Fruit fly (Drosophila melanogaster): ENCODE data around the gene CG7208.
A peak's percentile ranks its signal among the peaks of the same experiment; 100 is the strongest.

Gene CG7208

dm6 chr3R:18164052-18164722 lies 21.3 kb downstream of the CG7208 start, which contains the start of the genes CG7218 and Cbp20:
Gene CG7218 (minus strand): TSS chr3R:18164397.
Gene Cbp20 (plus strand): TSS chr3R:18164661.
- TF ChIP-seq jim (GFP tag; optimal IDR thresholded peaks at IDR 0.05), result no peak
- peak; percentile 74 for TF ChIP-seq HLH106 (tag; optimal IDR thresholded peaks at IDR 0.05)
- TF ChIP-seq rgr (GFP tag; optimal IDR thresholded peaks at IDR 0.05), result peak; percentile 75
- no peak for TF ChIP-seq Hr78 (GFP tag; optimal IDR thresholded peaks at IDR 0.05)
- TF ChIP-seq Mio (GFP tag; optimal IDR thresholded peaks at IDR 0.05), result peak; percentile 14
- no peak for TF ChIP-seq Dfd (GFP tag; optimal IDR thresholded peaks at IDR 0.05)
- TF ChIP-seq Vsx2 (GFP tag; optimal IDR thresholded peaks at IDR 0.05; ENCODE audit: partially characterized antibody), result no peak
- TF ChIP-seq sage (GFP tag; optimal IDR thresholded peaks at IDR 0.05), result peak; percentile 41
- TF ChIP-seq sv (GFP tag; optimal IDR thresholded peaks at IDR 0.05), result peak; percentile 58
- TF ChIP-seq OdsH (GFP tag; optimal IDR thresholded peaks at IDR 0.05), result peak; percentile 70
- TF ChIP-seq Rel (GFP tag; optimal IDR thresholded peaks at IDR 0.05), result no peak
- TF ChIP-seq Rel (tag; optimal IDR thresholded peaks at IDR 0.05), result peak; percentile 15
- TF ChIP-seq dsf (GFP tag; optimal IDR thresholded peaks at IDR 0.05; ENCODE audit: borderline replicate concordance), result peak; percentile 56
- TF ChIP-seq pan (optimal IDR thresholded peaks at IDR 0.05), result no peak
- TF ChIP-seq Abd-B (GFP tag; optimal IDR thresholded peaks at IDR 0.05), result no peak
- TF ChIP-seq tai (GFP tag; optimal IDR thresholded peaks at IDR 0.05), result peak; percentile 91
- TF ChIP-seq Dif (GFP tag; optimal IDR thresholded peaks at IDR 0.05; ENCODE audit: partially characterized antibody), result no peak
- peak; percentile 72 for TF ChIP-seq fru (GFP tag; optimal IDR thresholded peaks at IDR 0.05)
- peak; percentile 52 for TF ChIP-seq br (GFP tag; optimal IDR thresholded peaks at IDR 0.05)
- TF ChIP-seq Sp1 (GFP tag; optimal IDR thresholded peaks at IDR 0.05), result peak; percentile 66
- TF ChIP-seq CG9705 (GFP tag; optimal IDR thresholded peaks at IDR 0.05), result peak; percentile 62
- peak; percentile 76 for TF ChIP-seq woc (GFP tag; optimal IDR thresholded peaks at IDR 0.05)
- TF ChIP-seq dmrt93B (GFP tag; optimal IDR thresholded peaks at IDR 0.05), result peak; percentile 26
- TF ChIP-seq foxo (GFP tag; optimal IDR thresholded peaks at IDR 0.05), result peak in 1 of 2 experiments; percentile 80
- peak; percentile 77 for TF ChIP-seq Jra (GFP tag; optimal IDR thresholded peaks at IDR 0.05)
- peak; percentile 89 for TF ChIP-seq Hr83 (GFP tag; optimal IDR thresholded peaks at IDR 0.05; ENCODE audit: poor library complexity, severe bottlenecking)
- TF ChIP-seq lola (GFP tag; optimal IDR thresholded peaks at IDR 0.05), result no peak
- TF ChIP-seq N (GFP tag; optimal IDR thresholded peaks at IDR 0.05), result no peak
- TF ChIP-seq usp (GFP tag; optimal IDR thresholded peaks at IDR 0.05), result no peak
- no peak for TF ChIP-seq CG32264 (GFP tag; optimal IDR thresholded peaks at IDR 0.05)
- no peak for TF ChIP-seq GATAd (GFP tag; optimal IDR thresholded peaks at IDR 0.05)
- no peak for TF ChIP-seq dl (GFP tag; optimal IDR thresholded peaks at IDR 0.05; ENCODE audit: insufficient read depth in 1 of 2, partially characterized antibody in 2 of 2)
- no peak for TF ChIP-seq Myc (optimal IDR thresholded peaks at IDR 0.05)
- TF ChIP-seq CrebA (GFP tag; optimal IDR thresholded peaks at IDR 0.05; ENCODE audit: borderline replicate concordance), result no peak
- peak; percentile 86 for TF ChIP-seq Hnf4 (GFP tag; optimal IDR thresholded peaks at IDR 0.05)
- peak; percentile 79 for TF ChIP-seq brk (GFP tag; optimal IDR thresholded peaks at IDR 0.05)
- peak; percentile 61 for TF ChIP-seq psq (GFP tag; optimal IDR thresholded peaks at IDR 0.05)
- peak; percentile 73 for TF ChIP-seq h (GFP tag; optimal IDR thresholded peaks at IDR 0.05)
- peak; percentile 53 for TF ChIP-seq ey (GFP tag; optimal IDR thresholded peaks at IDR 0.05)

DNA sequence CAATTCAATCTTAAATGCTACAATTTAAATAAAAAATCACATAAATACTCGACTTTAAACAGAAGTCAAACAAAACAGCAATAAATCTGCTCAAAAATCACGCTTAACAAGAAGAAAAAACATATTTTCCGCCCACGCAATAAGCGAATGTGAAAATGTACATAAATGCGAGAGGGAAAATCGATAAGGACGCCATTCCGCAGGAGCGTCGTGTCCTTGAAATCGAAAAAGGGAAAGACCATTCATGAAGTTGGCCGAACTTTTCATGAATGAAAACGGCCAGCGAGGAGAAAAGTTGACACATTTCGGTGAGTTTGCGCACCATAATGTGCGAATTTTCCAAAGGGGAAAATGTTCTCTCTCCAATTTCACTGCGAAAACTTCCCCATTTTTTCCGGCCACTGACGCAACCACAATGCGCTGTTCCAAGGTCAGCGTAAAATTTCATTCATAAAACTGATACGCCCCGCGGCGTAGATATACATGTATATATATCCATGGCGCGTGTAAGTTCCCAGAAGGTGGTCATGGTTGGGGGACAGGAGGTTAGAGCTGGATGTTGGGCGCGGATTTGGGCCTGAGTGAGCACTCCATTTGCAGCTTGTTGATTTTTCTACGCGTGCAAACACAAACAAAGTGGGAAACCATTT lies 25.2 kb downstream of the CG7208 start:
- no peak for TF ChIP-seq Dif (GFP tag; optimal IDR thresholded peaks at IDR 0.05; ENCODE audit: partially characterized antibody)
